Fruit fly (Drosophila melanogaster) whole organism, prepupa: ENCODE results near the gene CG11983.

Source experiments
- CG10631 ChIP-seq: fragments of 200-800 bp; sonication (Bioruptor generic); optimal IDR thresholded peaks from 2 replicates; lab custom pipeline; 2016; ENCODE audit warnings: missing biosample characterization, missing genetic modification characterization
- CG11294 ChIP-seq: fragments of 200-800 bp; sonication (Bioruptor generic); IDR thresholded peaks from 2 replicates; pipeline ENCODE4 v1.3.6; 2022; ENCODE audit warnings: missing biosample characterization, missing genetic modification characterization
- CG11762 ChIP-seq: fragments of 200-800 bp; sonication (Bioruptor generic); optimal IDR thresholded peaks from 3 replicates; lab custom pipeline; 2016; ENCODE audit warnings: missing biosample characterization, missing genetic modification characterization; ENCODE audit not compliant: insufficient read depth
- CG11902 ChIP-seq: fragments of 200-800 bp; sonication (Bioruptor generic); optimal IDR thresholded peaks from 3 replicates; lab custom pipeline; 2016; ENCODE audit warnings: missing biosample characterization, missing genetic modification characterization
- CG15336 ChIP-seq: fragments of 200-800 bp; sonication (Bioruptor generic); IDR thresholded peaks from 2 replicates; pipeline ENCODE4 v1.3.6; 2022; ENCODE audit warnings: missing biosample characterization, missing genetic modification characterization
- CG16779 ChIP-seq: fragments of 200-800 bp; sonication (Bioruptor generic); optimal IDR thresholded peaks from 3 replicates; lab custom pipeline; 2017; ENCODE audit warnings: missing biosample characterization, mild to moderate bottlenecking, missing genetic modification characterization
- CG31627 ChIP-seq: fragments of 200-800 bp; sonication (Bioruptor generic); optimal IDR thresholded peaks from 3 replicates; lab custom pipeline; 2016; ENCODE audit warnings: missing biosample characterization, missing genetic modification characterization
- CG34406 ChIP-seq: fragments of 200-800 bp; sonication (Bioruptor generic); optimal IDR thresholded peaks from 3 replicates; lab custom pipeline; 2016; ENCODE audit warnings: missing biosample characterization, missing genetic modification characterization
- CG4318 ChIP-seq: fragments of 200-800 bp; sonication (Bioruptor generic); optimal IDR thresholded peaks from 3 replicates; lab custom pipeline; 2017; ENCODE audit warnings: missing biosample characterization, mild to moderate bottlenecking, missing genetic modification characterization
- CG6854 ChIP-seq: fragments of 200-800 bp; sonication (Bioruptor generic); optimal IDR thresholded peaks from 2 replicates; lab custom pipeline; 2017; ENCODE audit warnings: missing biosample characterization, mild to moderate bottlenecking, missing genetic modification characterization
- CG7368 ChIP-seq: fragments of 200-800 bp; sonication (Bioruptor generic); optimal IDR thresholded peaks from 3 replicates; lab custom pipeline; 2016; ENCODE audit warnings: missing biosample characterization, missing genetic modification characterization
- CG8632 ChIP-seq: fragments of 200-800 bp; sonication (Bioruptor generic); optimal IDR thresholded peaks from 3 replicates; lab custom pipeline; 2016; ENCODE audit warnings: missing biosample characterization, missing genetic modification characterization
- CG9139 ChIP-seq: fragments of 200-800 bp; sonication (Bioruptor generic); optimal IDR thresholded peaks from 3 replicates; lab custom pipeline; 2017; ENCODE audit warnings: missing biosample characterization, mild to moderate bottlenecking, missing genetic modification characterization
- Eip78C ChIP-seq: fragments of 200-800 bp; sonication (Bioruptor generic); peaks from one replicate; lab custom pipeline; 2016; ENCODE audit warnings: missing biosample characterization, missing genetic modification characterization
- Eip93F ChIP-seq: fragments of 200-800 bp; sonication (Bioruptor generic); optimal IDR thresholded peaks from 2 replicates; lab custom pipeline; 2016; ENCODE audit warnings: missing biosample characterization, mild to moderate bottlenecking, missing genetic modification characterization
- Ets96B ChIP-seq: fragments of 200-800 bp; optimal IDR thresholded peaks from 2 replicates; lab custom pipeline; 2019; ENCODE audit warnings: missing biosample characterization, mild to moderate bottlenecking, missing genetic modification characterization, moderate library complexity
- Gug ChIP-seq: fragments of 200-800 bp; sonication (Bioruptor generic); IDR thresholded peaks from 2 replicates; pipeline ENCODE4 v1.3.6; 2022; ENCODE audit warnings: missing biosample characterization, missing genetic modification characterization
- Hr38 ChIP-seq: sonication (Bioruptor generic); optimal IDR thresholded peaks from 2 replicates; lab custom pipeline; 2016; ENCODE audit warnings: missing biosample characterization, missing genetic modification characterization
- Hr39 ChIP-seq: fragments of 200-800 bp; sonication (Bioruptor generic); optimal IDR thresholded peaks from 2 replicates; lab custom pipeline; 2016; ENCODE audit warnings: missing biosample characterization, missing genetic modification characterization
- Lpt ChIP-seq: fragments of 200-800 bp; sonication (Bioruptor generic); optimal IDR thresholded peaks from 3 replicates; lab custom pipeline; 2016; ENCODE audit warnings: missing biosample characterization, missing genetic modification characterization
- Met ChIP-seq: fragments of 200-800 bp; sonication (Bioruptor generic); optimal IDR thresholded peaks from 3 replicates; lab custom pipeline; 2016; ENCODE audit warnings: missing biosample characterization, missing genetic modification characterization
- OdsH ChIP-seq: fragments of 200-800 bp; sonication (Bioruptor generic); optimal IDR thresholded peaks from 3 replicates; lab custom pipeline; 2016; ENCODE audit warnings: missing biosample characterization, missing genetic modification characterization
- Sox14 ChIP-seq: fragments of 200-800 bp; sonication (Bioruptor generic); optimal IDR thresholded peaks from 3 replicates; lab custom pipeline; 2016; ENCODE audit warnings: missing biosample characterization, missing genetic modification characterization
- Sox15 ChIP-seq: fragments of 200-800 bp; sonication (Bioruptor generic); optimal IDR thresholded peaks from 3 replicates; lab custom pipeline; 2016; ENCODE audit warnings: missing biosample characterization, missing genetic modification characterization
- achi ChIP-seq: fragments of 200-800 bp; sonication (Bioruptor generic); optimal IDR thresholded peaks from 3 replicates; lab custom pipeline; 2016; ENCODE audit warnings: missing biosample characterization, missing genetic modification characterization
- acj6 ChIP-seq: fragments of 200-800 bp; sonication (Bioruptor generic); optimal IDR thresholded peaks from 3 replicates; lab custom pipeline; 2016; ENCODE audit warnings: missing biosample characterization, missing genetic modification characterization
- dac ChIP-seq: fragments of 200-800 bp; sonication (Bioruptor generic); optimal IDR thresholded peaks from 2 replicates; lab custom pipeline; 2017; ENCODE audit warnings: missing biosample characterization, mild to moderate bottlenecking, missing genetic modification characterization
- esn ChIP-seq: fragments of 200-800 bp; sonication (Bioruptor generic); optimal IDR thresholded peaks from 2 replicates; lab custom pipeline; 2016; ENCODE audit warnings: missing biosample characterization, mild to moderate bottlenecking, missing genetic modification characterization, moderate library complexity
- fd85E ChIP-seq: fragments of 200-800 bp; sonication (Bioruptor generic); optimal IDR thresholded peaks from 3 replicates; lab custom pipeline; 2016; ENCODE audit warnings: missing biosample characterization, missing genetic modification characterization
- fkh ChIP-seq: fragments of 200-800 bp; sonication (Bioruptor generic); optimal IDR thresholded peaks from 3 replicates; lab custom pipeline; 2017; ENCODE audit warnings: missing biosample characterization, mild to moderate bottlenecking, missing genetic modification characterization, moderate library complexity
- lz ChIP-seq: fragments of 200-800 bp; sonication (Bioruptor generic); optimal IDR thresholded peaks from 3 replicates; lab custom pipeline; 2016; ENCODE audit warnings: missing biosample characterization, missing genetic modification characterization
- net ChIP-seq: fragments of 200-800 bp; sonication (Bioruptor generic); optimal IDR thresholded peaks from 3 replicates; lab custom pipeline; 2016; ENCODE audit warnings: missing biosample characterization, missing genetic modification characterization
- pdm3 ChIP-seq: fragments of 200-800 bp; sonication (Bioruptor generic); optimal IDR thresholded peaks from 3 replicates; lab custom pipeline; 2016; ENCODE audit warnings: missing biosample characterization, missing genetic modification characterization
- spab ChIP-seq: fragments of 200-800 bp; sonication (Bioruptor generic); optimal IDR thresholded peaks from 2 replicates; lab custom pipeline; 2017; ENCODE audit warnings: missing biosample characterization, mild to moderate bottlenecking, missing genetic modification characterization, missing genetic modification reagents
- svp ChIP-seq: fragments of 200-800 bp; sonication (Bioruptor generic); peaks from one replicate; lab custom pipeline; 2016; ENCODE audit warnings: missing biosample characterization, missing genetic modification characterization
- topi ChIP-seq: fragments of 200-800 bp; sonication (Bioruptor generic); optimal IDR thresholded peaks from 3 replicates; lab custom pipeline; 2016; ENCODE audit warnings: missing biosample characterization, missing genetic modification characterization
- vri ChIP-seq: fragments of 200-800 bp; sonication (Bioruptor generic); optimal IDR thresholded peaks from 3 replicates; lab custom pipeline; 2016; ENCODE audit warnings: missing biosample characterization, mild to moderate bottlenecking, missing genetic modification characterization

Gene CG11983

DNA sequence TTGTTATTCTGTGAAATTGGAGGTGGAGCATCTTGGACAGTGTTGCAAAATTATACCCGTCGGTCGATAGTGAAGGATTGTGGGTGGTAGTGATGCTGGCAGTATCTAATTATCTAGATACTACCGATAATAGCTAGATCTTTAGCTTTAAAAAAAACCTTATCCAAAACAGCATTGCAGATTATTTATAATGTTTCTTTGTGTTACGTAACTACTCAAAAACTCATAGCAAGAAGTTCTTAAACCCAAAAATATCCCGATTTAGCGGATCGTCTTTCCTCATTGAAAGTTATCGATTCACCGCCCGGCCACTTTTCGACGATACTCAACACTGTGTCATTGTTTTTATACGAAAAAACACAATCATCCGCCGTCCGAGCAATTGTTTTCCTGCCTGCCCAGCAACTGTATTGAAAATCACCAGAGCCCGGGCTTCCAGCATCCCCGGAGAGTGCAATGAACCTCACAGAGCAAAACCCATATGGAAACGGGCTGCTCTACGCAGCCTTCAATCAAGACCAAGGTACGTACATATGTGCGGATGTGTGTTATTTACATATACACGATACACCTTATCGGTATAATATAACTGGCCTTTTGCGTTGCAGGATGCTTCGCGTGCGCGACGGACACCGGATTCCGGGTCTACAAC lies 15.1 kb upstream of the CG11983 start, which contains the start of gene CG11975 (continued):
- TF ChIP-seq CG11902 (GFP tag; lab: Kevin White, UChicago) (peak; percentile 36), Hr39 (GFP tag; lab: Kevin White, UChicago) (peak; percentile 72), net (GFP tag; lab: Kevin White, UChicago) (peak; percentile 47), spab (no peak), Lpt (GFP tag; lab: Kevin White, UChicago) (peak; percentile 56), CG16779 (tag; lab: Kevin White, UChicago) (no peak), esn (GFP tag; lab: Kevin White, UChicago) (peak; percentile 84), CG6854 (GFP tag; lab: Kevin White, UChicago) (no peak), Sox14 (peak; percentile 89), CG31627 (GFP tag; lab: Kevin White, UChicago) (peak; percentile 73), achi (GFP tag; lab: Kevin White, UChicago) (peak; percentile 69), CG10631 (GFP tag; lab: Kevin White, UChicago) (peak; percentile 77), dac (GFP tag; lab: Kevin White, UChicago) (no peak), svp (GFP tag; lab: Kevin White, UChicago) (peak; percentile 90), Ets96B (tag; lab: Kevin White, UChicago) (peak; percentile 54)

DNA sequence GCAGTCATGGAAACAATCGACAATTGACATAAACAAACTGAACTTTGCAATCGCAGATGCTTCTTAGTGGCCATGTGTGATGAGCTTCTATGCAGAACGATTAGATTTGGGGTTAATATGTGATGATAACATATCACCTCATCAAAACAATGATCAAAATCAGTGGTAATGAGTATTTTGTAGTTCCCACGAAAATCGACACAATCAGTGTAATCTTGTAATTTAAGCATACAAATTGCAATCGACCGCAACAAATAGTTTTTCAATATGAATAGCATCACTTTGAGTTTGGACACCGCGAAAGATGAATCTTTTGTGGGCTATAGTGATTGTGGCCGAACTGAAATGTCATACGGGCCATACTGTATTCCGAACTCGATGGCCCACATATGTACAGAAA lies 10.7 kb upstream of the CG11983 start, which contains the start of gene CG11977:
CG11977 (plus strand) TSS at position 301 of the 400 bp plus-strand sequence.
- no peak for TF ChIP-seq CG9139 (GFP tag; lab: Kevin White, UChicago)
- no peak for TF ChIP-seq dac (GFP tag; lab: Kevin White, UChicago)
- no peak for TF ChIP-seq CG11294 (GFP tag; lab: Robert Waterston, UW)
- TF ChIP-seq fkh (GFP tag; lab: Kevin White, UChicago), result no peak
- TF ChIP-seq Gug (GFP tag; lab: Robert Waterston, UW), result no peak
- no peak for TF ChIP-seq fd85E (GFP tag; lab: Kevin White, UChicago)
- no peak for TF ChIP-seq CG7368 (GFP tag; lab: Kevin White, UChicago)
- TF ChIP-seq Lpt (GFP tag; lab: Kevin White, UChicago), result no peak
- no peak for TF ChIP-seq vri (GFP tag; lab: Kevin White, UChicago)
- TF ChIP-seq Sox15 (GFP tag; lab: Kevin White, UChicago), result no peak
- TF ChIP-seq Hr38 (GFP tag; lab: Kevin White, UChicago), result no peak
- TF ChIP-seq pdm3, result no peak

DNA sequence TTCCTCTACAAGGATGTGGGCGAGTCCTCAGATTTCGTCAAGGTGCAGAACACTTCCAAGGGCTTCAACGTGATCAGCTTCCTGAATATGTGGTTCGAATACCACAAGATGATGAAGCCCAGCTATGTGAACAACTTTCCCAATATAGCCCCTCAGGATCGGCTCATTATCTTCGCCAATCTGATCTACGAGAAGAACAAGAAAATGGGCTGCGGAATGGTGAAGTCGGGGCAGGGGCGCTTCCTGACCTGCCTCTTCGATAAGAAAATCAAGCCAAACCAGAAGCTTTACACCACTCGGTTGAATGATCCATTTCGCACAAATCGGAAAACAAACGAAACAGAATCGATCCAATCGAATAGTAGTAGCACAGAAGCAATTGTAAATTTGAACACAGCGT lies 9.9 kb upstream of the CG11983 start:
- TF ChIP-seq Sox14, result no peak
- peak; percentile 98 for TF ChIP-seq svp (GFP tag; lab: Kevin White, UChicago)

DNA sequence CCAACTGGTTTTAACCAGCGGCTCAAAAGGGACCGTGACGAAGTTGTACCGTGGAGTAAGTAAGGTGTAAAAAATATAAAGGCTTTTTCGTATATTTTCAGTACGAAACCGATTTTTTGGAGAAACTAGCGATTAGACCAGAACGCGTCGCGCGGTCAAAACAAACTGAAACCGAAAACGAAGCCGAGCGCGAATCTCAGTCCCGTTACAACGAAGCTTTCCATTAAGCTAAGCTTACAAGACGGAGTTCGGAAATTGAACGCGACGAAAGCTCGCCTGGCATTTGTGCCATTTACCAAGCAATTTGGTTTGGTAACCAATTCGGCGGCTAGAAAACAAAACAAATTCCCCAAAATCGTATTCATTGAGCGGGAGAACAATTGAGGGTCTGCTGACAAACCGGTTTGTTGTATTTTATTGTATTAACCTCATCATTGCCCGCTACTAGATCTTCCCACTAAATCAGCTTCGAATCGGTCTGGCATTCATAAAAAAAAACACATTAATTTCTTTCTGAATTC lies 6.3 kb upstream of the CG11983 start:
- TF ChIP-seq OdsH (GFP tag; lab: Kevin White, UChicago) (no peak), CG34406 (GFP tag; lab: Kevin White, UChicago) (no peak), CG4318 (GFP tag; lab: Kevin White, UChicago) (no peak), CG8632 (GFP tag; lab: Kevin White, UChicago) (no peak), fd85E (GFP tag; lab: Kevin White, UChicago) (no peak), Met (GFP tag; lab: Kevin White, UChicago) (no peak), dac (GFP tag; lab: Kevin White, UChicago) (no peak)
- TF ChIP-seq, all 60 proteins: peak for 0

DNA sequence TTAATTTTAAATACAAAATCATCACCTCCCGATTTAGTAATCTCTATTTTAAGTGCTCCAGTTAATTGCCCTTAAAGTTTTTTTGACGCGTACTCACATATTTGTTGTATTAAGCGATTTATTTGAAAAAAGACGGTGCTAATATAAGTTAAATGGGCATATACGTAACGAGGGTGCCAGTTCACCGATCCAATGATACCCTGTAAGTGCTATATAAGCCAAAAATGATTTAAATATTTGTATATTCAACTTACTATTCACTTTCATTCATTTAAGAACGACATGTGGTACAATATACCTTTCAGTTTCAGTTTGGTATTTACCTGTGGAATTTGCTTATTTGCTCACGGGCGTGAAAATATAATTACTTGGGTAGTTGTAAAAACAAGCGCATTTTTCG lies 5.6 kb upstream of the CG11983 start:
- TF ChIP-seq CG15336 (no peak), spab (no peak), CG34406 (GFP tag; lab: Kevin White, UChicago) (no peak), fkh (GFP tag; lab: Kevin White, UChicago) (peak; percentile 19), dac (GFP tag; lab: Kevin White, UChicago) (no peak), lz (GFP tag; lab: Kevin White, UChicago) (no peak), Hr39 (GFP tag; lab: Kevin White, UChicago) (no peak), acj6 (GFP tag; lab: Kevin White, UChicago) (no peak), Hr38 (GFP tag; lab: Kevin White, UChicago) (no peak), Eip93F (GFP tag; lab: Kevin White, UChicago) (no peak), Eip78C (GFP tag; lab: Kevin White, UChicago) (peak; percentile 6), CG11762 (GFP tag; lab: Kevin White, UChicago) (no peak), vri (GFP tag; lab: Kevin White, UChicago) (no peak), topi (GFP tag; lab: Kevin White, UChicago) (peak; percentile 1)
- TF ChIP-seq, all 60 proteins: peak for 3
